Worm (Caenorhabditis elegans) whole organism, early embryonic: ENCODE measurements around the gene lurp-1.

Source experiments
- F13C5.2 ChIP-seq: sonication (generic microtip); optimal IDR thresholded peaks from 2 replicates; lab custom pipeline; 2017; ENCODE audit warnings: mild to moderate bottlenecking, missing genetic modification characterization, inconsistent platforms, missing compliant biosample characterization
- ama-1 ChIP-seq: fragments of 150-350 bp; optimal IDR thresholded peaks from 2 replicates; lab custom pipeline; 2014
- ceh-13 ChIP-seq: fragments of 200-800 bp; sonication (Bioruptor generic); optimal IDR thresholded peaks from 2 replicates; lab custom pipeline; 2018; ENCODE audit warnings: mild to moderate bottlenecking, missing genetic modification characterization, missing compliant biosample characterization
- ets-7 ChIP-seq: sonication (generic microtip); optimal IDR thresholded peaks from 2 replicates; lab custom pipeline; 2016; ENCODE audit warnings: missing genotype, missing genetic modification characterization, missing compliant biosample characterization
- flt-1 ChIP-seq: fragments of 200-800 bp; sonication (Bioruptor generic); IDR thresholded peaks from 2 replicates; pipeline ENCODE4 v1.3.6; 2022; ENCODE audit warnings: missing genetic modification characterization, missing compliant biosample characterization
- hnd-1 ChIP-seq: sonication (generic microtip); optimal IDR thresholded peaks from 2 replicates; lab custom pipeline; 2016; ENCODE audit warnings: missing genetic modification characterization, missing compliant biosample characterization
- pes-1 ChIP-seq: fragments of 200-800 bp; sonication (Bioruptor generic); IDR thresholded peaks from 2 replicates; pipeline ENCODE4 v1.3.6; 2022; ENCODE audit warnings: missing genetic modification reagents, missing genetic modification characterization, missing compliant biosample characterization
- scrt-1 ChIP-seq: fragments of 200-800 bp; sonication (Bioruptor generic); IDR thresholded peaks from 2 replicates; pipeline ENCODE4 v1.3.6; 2022; ENCODE audit warnings: missing genetic modification characterization, missing compliant biosample characterization
- sea-1 ChIP-seq: fragments of 200-800 bp; sonication (Bioruptor generic); conservative IDR thresholded peaks from 2 replicates; pipeline ENCODE4 v1.3.6; 2022; ENCODE audit warnings: missing genetic modification characterization, missing compliant biosample characterization
- tbx-11 ChIP-seq: fragments of 200-800 bp; sonication (Bioruptor generic); IDR thresholded peaks from 2 replicates; pipeline ENCODE4 v1.3.6; 2022; ENCODE audit warnings: missing genetic modification characterization, missing compliant biosample characterization
- tbx-37 ChIP-seq: fragments of 200-800 bp; sonication (Bioruptor generic); conservative IDR thresholded peaks from 2 replicates; pipeline ENCODE4 v1.3.6; 2022; ENCODE audit warnings: missing genetic modification reagents, missing genetic modification characterization, missing compliant biosample characterization
- tra-4 ChIP-seq: sonication (generic microtip); optimal IDR thresholded peaks from 2 replicates; lab custom pipeline; 2017; ENCODE audit warnings: missing genetic modification characterization, missing compliant biosample characterization

- TF ChIP-seq scrt-1 (no peak), ama-1 (lab: Kevin White, UChicago) (no peak), tbx-11 (no peak), F13C5.2 (tag; lab: Kevin White, UChicago) (no peak), ets-7 (tag; lab: Kevin White, UChicago) (no peak), tbx-37 (GFP tag; lab: Robert Waterston, UW) (no peak), flt-1 (GFP tag; lab: Robert Waterston, UW) (no peak), tra-4 (no peak), sea-1 (GFP tag; lab: Robert Waterston, UW) (no peak), hnd-1 (no peak), ceh-13 (GFP tag; lab: Kevin White, UChicago) (no peak), pes-1 (no peak)
Measured at ce11 chrII:10918293-10918756, 37.6 kb downstream of the lurp-1 start, which contains the start of gene tba-4.
